Fruit fly (Drosophila melanogaster) whole organism, embryonic: ENCODE measurements around the gene Girdin.
A peak's percentile ranks its signal among the peaks of the same experiment; 100 is the strongest.

ENCODE experiments used
- Aef1 ChIP-seq: fragments of 200-800 bp; sonication (Bioruptor generic); IDR thresholded peaks from 3 replicates; pipeline ENCODE4 v1.3.6; 2022; ENCODE audit warnings: missing biosample characterization, missing genetic modification characterization
- Asciz ChIP-seq: fragments of 200-800 bp; sonication (Bioruptor generic); optimal IDR thresholded peaks from 2 replicates; lab custom pipeline; 2017; ENCODE audit warnings: missing biosample characterization, mild to moderate bottlenecking, missing genetic modification characterization, missing genetic modification reagents
- CG10543 ChIP-seq: fragments of 200-800 bp; sonication (Bioruptor generic); optimal IDR thresholded peaks from 3 replicates; lab custom pipeline; 2017; ENCODE audit warnings: missing biosample characterization, mild to moderate bottlenecking, missing genetic modification characterization, moderate library complexity
- CG12104 ChIP-seq: fragments of 200-800 bp; sonication (Bioruptor generic); optimal IDR thresholded peaks from 3 replicates; lab custom pipeline; 2016; ENCODE audit warnings: missing biosample characterization, missing genetic modification characterization
- CG12155 ChIP-seq: fragments of 200-800 bp; sonication (Bioruptor generic); optimal IDR thresholded peaks from 3 replicates; lab custom pipeline; 2016; ENCODE audit warnings: missing biosample characterization, missing genetic modification characterization
- CG14014 ChIP-seq: fragments of 200-800 bp; sonication (Bioruptor generic); IDR thresholded peaks from 2 replicates; pipeline ENCODE4 v1.3.6; 2022; ENCODE audit warnings: missing biosample characterization, missing genetic modification characterization
- CG14667 ChIP-seq: fragments of 200-800 bp; sonication (Bioruptor generic); IDR thresholded peaks from 2 replicates; pipeline ENCODE4 v1.3.6; 2022; ENCODE audit warnings: missing biosample characterization, missing genetic modification characterization
- CG15696 ChIP-seq: fragments of 200-800 bp; sonication (Bioruptor generic); optimal IDR thresholded peaks from 2 replicates; lab custom pipeline; 2019; ENCODE audit warnings: missing biosample characterization, mild to moderate bottlenecking, missing genetic modification characterization, moderate library complexity
- CG1602 ChIP-seq: fragments of 200-800 bp; sonication (Bioruptor generic); optimal IDR thresholded peaks from 3 replicates; lab custom pipeline; 2016; ENCODE audit warnings: missing biosample characterization, missing genetic modification characterization
- CG1603 ChIP-seq: fragments of 200-800 bp; sonication (Bioruptor generic); optimal IDR thresholded peaks from 2 replicates; lab custom pipeline; 2019; ENCODE audit warnings: missing biosample characterization, mild to moderate bottlenecking, missing genetic modification characterization, moderate library complexity
- CG17568 ChIP-seq: fragments of 200-800 bp; sonication (Bioruptor generic); optimal IDR thresholded peaks from 2 replicates; lab custom pipeline; 2018; ENCODE audit warnings: missing biosample characterization, mild to moderate bottlenecking, missing genetic modification characterization, moderate library complexity
- CG1792 ChIP-seq: fragments of 200-800 bp; sonication (Bioruptor generic); optimal IDR thresholded peaks from 2 replicates; lab custom pipeline; 2016; ENCODE audit warnings: missing biosample characterization, missing genetic modification characterization
- CG2129 ChIP-seq: fragments of 200-800 bp; sonication (Bioruptor generic); IDR thresholded peaks from 2 replicates; pipeline ENCODE4 v1.3.6; 2022; ENCODE audit warnings: missing biosample characterization, missing genetic modification characterization; ENCODE audit not compliant: partially characterized antibody
- CG3065 ChIP-seq: fragments of 200-800 bp; sonication (Bioruptor generic); optimal IDR thresholded peaks from 2 replicates; lab custom pipeline; 2016; ENCODE audit warnings: missing biosample characterization, missing genetic modification characterization
- CG31365 ChIP-seq: fragments of 200-800 bp; sonication (Bioruptor generic); optimal IDR thresholded peaks from 2 replicates; lab custom pipeline; 2018; ENCODE audit warnings: missing biosample characterization, mild to moderate bottlenecking, missing genetic modification characterization
- CG31441 ChIP-seq: fragments of 200-800 bp; sonication (Bioruptor generic); IDR thresholded peaks from 2 replicates; pipeline ENCODE4 v1.3.6; 2022; ENCODE audit warnings: missing biosample characterization, missing genetic modification characterization
- CG34376 ChIP-seq: fragments of 200-800 bp; sonication (Bioruptor generic); optimal IDR thresholded peaks from 2 replicates; lab custom pipeline; 2018; ENCODE audit warnings: missing biosample characterization, mild to moderate bottlenecking, missing genetic modification characterization
- CG4617 ChIP-seq: fragments of 200-800 bp; sonication (Bioruptor generic); optimal IDR thresholded peaks from 3 replicates; lab custom pipeline; 2016; ENCODE audit warnings: missing biosample characterization, missing genetic modification characterization, borderline replicate concordance
- CG4707 ChIP-seq: fragments of 200-800 bp; sonication (Bioruptor generic); optimal IDR thresholded peaks from 2 replicates; lab custom pipeline; 2018; ENCODE audit warnings: missing biosample characterization, mild to moderate bottlenecking, missing genetic modification characterization, moderate library complexity
- CG8089 ChIP-seq: fragments of 200-800 bp; sonication (Bioruptor generic); optimal IDR thresholded peaks from 3 replicates; lab custom pipeline; 2016; ENCODE audit warnings: missing biosample characterization, missing genetic modification characterization
- CG9215 ChIP-seq: fragments of 200-800 bp; sonication (Bioruptor generic); IDR thresholded peaks from 2 replicates; pipeline ENCODE4 v1.3.6; 2022; ENCODE audit warnings: missing biosample characterization, missing genetic modification characterization
- CG9609 ChIP-seq: fragments of 200-800 bp; sonication (Bioruptor generic); optimal IDR thresholded peaks from 3 replicates; lab custom pipeline; 2016; ENCODE audit warnings: missing biosample characterization, missing genetic modification characterization
- Dfd ChIP-seq, 2 experiments: fragments of >200 bp; optimal IDR thresholded peaks; 2 replicates each; lab custom pipeline; 2017; ENCODE audit warnings: missing biosample characterization in 2 of 2, missing genetic modification characterization in 2 of 2
- Dip3 ChIP-seq: fragments of 200-800 bp; sonication (Bioruptor generic); optimal IDR thresholded peaks from 3 replicates; lab custom pipeline; 2016; ENCODE audit warnings: missing biosample characterization, missing genetic modification characterization
- Dref ChIP-seq: fragments of 200-800 bp; sonication (Bioruptor generic); IDR thresholded peaks from 2 replicates; pipeline ENCODE4 v1.3.6; 2022; ENCODE audit warnings: missing biosample characterization, missing genetic modification characterization
- Drgx ChIP-seq: fragments of 200-800 bp; sonication (Bioruptor generic); IDR thresholded peaks from 2 replicates; pipeline ENCODE4 v1.3.6; 2022; ENCODE audit warnings: missing biosample characterization, missing genetic modification characterization
- Elba2 ChIP-seq: fragments of 200-800 bp; sonication (Bioruptor generic); optimal IDR thresholded peaks from 3 replicates; lab custom pipeline; 2016; ENCODE audit warnings: missing biosample characterization, missing genetic modification characterization
- HLH4C ChIP-seq: fragments of 200-800 bp; sonication (Bioruptor generic); IDR thresholded peaks from 3 replicates; pipeline ENCODE4 v1.3.6; 2022; ENCODE audit warnings: missing biosample characterization, missing genetic modification characterization; ENCODE audit not compliant: partially characterized antibody
- Hmx ChIP-seq: fragments of 200-800 bp; sonication (Bioruptor generic); optimal IDR thresholded peaks from 2 replicates; lab custom pipeline; 2016; ENCODE audit warnings: missing biosample characterization, missing genetic modification characterization
- Hr78 ChIP-seq, 2 experiments: fragments of 200-800 bp in 1 of 2; fragments of >200 bp in 1 of 2; sonication (Bioruptor generic) in 1 of 2; optimal IDR thresholded peaks; 2 replicates each; lab custom pipeline; 2017 to 2019; ENCODE audit warnings: missing biosample characterization in 2 of 2, missing genetic modification characterization in 2 of 2, mild to moderate bottlenecking in 1 of 2, moderate library complexity in 1 of 2
- Kr ChIP-seq: fragments of 200-800 bp; sonication (Bioruptor generic); optimal IDR thresholded peaks from 2 replicates; lab custom pipeline; 2017; ENCODE audit warnings: missing biosample characterization, mild to moderate bottlenecking, missing genetic modification characterization
- Myb ChIP-seq: fragments of 200-800 bp; sonication (Bioruptor generic); optimal IDR thresholded peaks from 2 replicates; lab custom pipeline; 2016; ENCODE audit warnings: missing biosample characterization, missing genetic modification characterization
- Oli ChIP-seq: fragments of 200-800 bp; sonication (Bioruptor generic); optimal IDR thresholded peaks from 2 replicates; lab custom pipeline; 2018; ENCODE audit warnings: missing biosample characterization, mild to moderate bottlenecking, missing genetic modification characterization, moderate library complexity
- Spps ChIP-seq: fragments of 200-800 bp; sonication (Bioruptor generic); optimal IDR thresholded peaks from 2 replicates; lab custom pipeline; 2018; ENCODE audit warnings: missing biosample characterization, mild to moderate bottlenecking, missing genetic modification characterization
- Usf ChIP-seq: fragments of 200-800 bp; sonication (Bioruptor generic); optimal IDR thresholded peaks from 2 replicates; lab custom pipeline; 2017; ENCODE audit warnings: missing genotype, missing biosample characterization, missing genetic modification characterization
- bcd ChIP-seq: fragments of 200-800 bp; sonication (Bioruptor generic); optimal IDR thresholded peaks from 2 replicates; lab custom pipeline; 2017; ENCODE audit warnings: missing biosample characterization, mild to moderate bottlenecking, missing genetic modification characterization
- caup ChIP-seq: fragments of 200-800 bp; sonication (Bioruptor generic); optimal IDR thresholded peaks from 3 replicates; lab custom pipeline; 2017; ENCODE audit warnings: missing biosample characterization, mild to moderate bottlenecking, missing genetic modification characterization, moderate library complexity; ENCODE audit not compliant: severe bottlenecking
- eyg ChIP-seq: fragments of 200-800 bp; sonication (Bioruptor generic); optimal IDR thresholded peaks from 3 replicates; lab custom pipeline; 2016; ENCODE audit warnings: missing biosample characterization, missing genetic modification characterization
- gce ChIP-seq: fragments of 200-800 bp; sonication (Bioruptor generic); IDR thresholded peaks from 3 replicates; pipeline ENCODE4 v1.3.6; 2022; ENCODE audit warnings: missing biosample characterization, missing genetic modification characterization
- hb ChIP-seq: fragments of 200-800 bp; sonication (Bioruptor generic); IDR thresholded peaks from 3 replicates; pipeline ENCODE4 v1.3.6; 2022; ENCODE audit warnings: missing biosample characterization, missing genetic modification characterization; ENCODE audit not compliant: partially characterized antibody
- jumu ChIP-seq: fragments of 200-800 bp; sonication (Bioruptor generic); optimal IDR thresholded peaks from 3 replicates; lab custom pipeline; 2016; ENCODE audit warnings: missing biosample characterization, missing genetic modification characterization
- lbe ChIP-seq: fragments of 200-800 bp; sonication (Bioruptor generic); optimal IDR thresholded peaks from 2 replicates; lab custom pipeline; 2016; ENCODE audit warnings: missing biosample characterization, mild to moderate bottlenecking, missing genetic modification characterization
- lmd ChIP-seq: fragments of 200-800 bp; sonication (Bioruptor generic); IDR thresholded peaks from 2 replicates; pipeline ENCODE4 v1.3.6; 2022; ENCODE audit warnings: missing biosample characterization, missing genetic modification characterization
- nerfin-1 ChIP-seq: fragments of 200-800 bp; sonication (Bioruptor generic); optimal IDR thresholded peaks from 3 replicates; lab custom pipeline; 2019; ENCODE audit warnings: missing biosample characterization, mild to moderate bottlenecking, missing genetic modification characterization, moderate library complexity
- nmo ChIP-seq: fragments of 200-800 bp; sonication (Bioruptor generic); optimal IDR thresholded peaks from 2 replicates; lab custom pipeline; 2018; ENCODE audit warnings: missing biosample characterization, mild to moderate bottlenecking, missing genetic modification characterization, moderate library complexity
- sisA ChIP-seq: fragments of 200-800 bp; sonication (Bioruptor generic); IDR thresholded peaks from 2 replicates; pipeline ENCODE4 v1.3.6; 2022; ENCODE audit warnings: missing biosample characterization, missing genetic modification characterization
- sqz ChIP-seq: fragments of 200-800 bp; sonication (Bioruptor generic); optimal IDR thresholded peaks from 3 replicates; lab custom pipeline; 2018; ENCODE audit warnings: missing biosample characterization, mild to moderate bottlenecking, missing genetic modification characterization
- tin ChIP-seq: fragments of 200-800 bp; sonication (Bioruptor generic); optimal IDR thresholded peaks from 3 replicates; lab custom pipeline; 2016; ENCODE audit warnings: missing biosample characterization, missing genetic modification characterization
- tio ChIP-seq: fragments of 200-800 bp; sonication (Bioruptor generic); optimal IDR thresholded peaks from 2 replicates; lab custom pipeline; 2017; ENCODE audit warnings: missing biosample characterization, missing genetic modification characterization, inconsistent platforms
- tup ChIP-seq: fragments of 200-800 bp; sonication (Bioruptor generic); optimal IDR thresholded peaks from 2 replicates; lab custom pipeline; 2016; ENCODE audit warnings: missing biosample characterization, mild to moderate bottlenecking, missing genetic modification characterization, moderate library complexity
- vfl ChIP-seq: fragments of 200-800 bp; sonication (Bioruptor generic); optimal IDR thresholded peaks from 2 replicates; lab custom pipeline; 2016; ENCODE audit warnings: missing biosample characterization, missing genetic modification characterization

Gene Girdin

DNA sequence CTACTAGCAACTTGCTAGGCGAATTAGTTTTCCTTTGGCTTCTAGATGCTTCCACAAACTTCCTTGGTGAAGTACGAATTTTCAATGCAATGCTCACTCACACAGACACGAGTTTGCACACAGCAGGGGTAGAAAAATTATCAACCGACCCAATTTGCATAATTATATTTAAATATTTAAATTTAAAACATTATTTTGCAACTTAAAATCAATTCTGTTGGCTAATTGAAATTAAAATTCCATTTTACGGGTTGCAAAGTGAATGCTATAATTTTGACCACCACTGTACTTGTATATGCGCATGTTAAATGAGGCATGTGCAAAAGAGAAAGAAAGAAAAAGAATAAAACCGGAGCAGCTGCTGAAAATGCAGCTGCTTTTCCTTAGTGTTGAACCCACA, 15.3 kb downstream of the Girdin start (continued):
- no peak for TF ChIP-seq Dfd (GFP tag; optimal IDR thresholded peaks at IDR 0.05; lab: Kevin White, UChicago)
- peak; percentile 96 for TF ChIP-seq CG31441 (GFP tag; lab: Robert Waterston, UW)
- TF ChIP-seq Hmx, result no peak
- peak; percentile 41 for TF ChIP-seq vfl (GFP tag; lab: Kevin White, UChicago)
- TF ChIP-seq hb, result no peak
- TF ChIP-seq CG31365 (tag; lab: Kevin White, UChicago), result peak; percentile 72
- peak; percentile 89 for TF ChIP-seq Spps (tag; lab: Kevin White, UChicago)
- TF ChIP-seq Drgx, result peak; percentile 99
- TF ChIP-seq CG4707 (GFP tag; lab: Kevin White, UChicago), result peak; percentile 87
- TF ChIP-seq CG1603 (tag; lab: Kevin White, UChicago), result peak; percentile 88
- peak; percentile 29 for TF ChIP-seq jumu (GFP tag; lab: Kevin White, UChicago)
- peak; percentile 94 for TF ChIP-seq CG14014 (GFP tag; lab: Robert Waterston, UW)
- TF ChIP-seq Aef1 (GFP tag; lab: Robert Waterston, UW), result peak; percentile 93
- no peak for TF ChIP-seq CG8089 (GFP tag; lab: Kevin White, UChicago)
- TF ChIP-seq CG14667 (GFP tag; lab: Robert Waterston, UW), result peak; percentile 90
- peak; percentile 86 for TF ChIP-seq CG1602 (GFP tag; lab: Kevin White, UChicago)
- TF ChIP-seq Dref (GFP tag; lab: Robert Waterston, UW), result no peak
- TF ChIP-seq lmd (GFP tag; lab: Robert Waterston, UW), result peak; percentile 94
- no peak for TF ChIP-seq CG17568 (GFP tag; lab: Kevin White, UChicago)
- no peak for TF ChIP-seq eyg (GFP tag; lab: Kevin White, UChicago)
- peak; percentile 90 for TF ChIP-seq bcd (GFP tag; lab: Kevin White, UChicago)
- TF ChIP-seq tio (GFP tag; lab: Kevin White, UChicago), result peak; percentile 88
- peak; percentile 96 for TF ChIP-seq nmo (GFP tag; lab: Kevin White, UChicago)
- peak; percentile 91 for TF ChIP-seq sisA (GFP tag; lab: Robert Waterston, UW)
- peak; percentile 94 for TF ChIP-seq Asciz
- peak; percentile 89 for TF ChIP-seq tin
- TF ChIP-seq CG12155 (GFP tag; lab: Kevin White, UChicago), result peak; percentile 84
- peak in 1 of 2 experiments; percentile 70 for TF ChIP-seq Hr78 (GFP tag; optimal IDR thresholded peaks at IDR 0.05; lab: Kevin White, UChicago)
- TF ChIP-seq CG3065 (GFP tag; lab: Kevin White, UChicago), result peak; percentile 63
- TF ChIP-seq CG2129 (GFP tag; lab: Robert Waterston, UW), result no peak
- peak; percentile 13 for TF ChIP-seq CG9609 (GFP tag; lab: Kevin White, UChicago)
- peak; percentile 55 for TF ChIP-seq Elba2 (GFP tag; lab: Kevin White, UChicago)
- TF ChIP-seq CG10543 (GFP tag; lab: Kevin White, UChicago), result peak; percentile 59
- TF ChIP-seq Oli (tag; lab: Kevin White, UChicago), result peak; percentile 93
- peak; percentile 89 for TF ChIP-seq CG12104 (GFP tag; lab: Kevin White, UChicago)
- TF ChIP-seq sqz, result no peak
- TF ChIP-seq Usf (GFP tag; lab: Kevin White, UChicago), result peak; percentile 39
- peak; percentile 94 for TF ChIP-seq lbe
- TF ChIP-seq gce (GFP tag; lab: Robert Waterston, UW), result peak; percentile 86
- no peak for TF ChIP-seq Kr (GFP tag; lab: Kevin White, UChicago)
- peak; percentile 78 for TF ChIP-seq CG9215 (GFP tag; lab: Robert Waterston, UW)
- peak; percentile 61 for TF ChIP-seq CG4617 (GFP tag; lab: Kevin White, UChicago)
- peak; percentile 80 for TF ChIP-seq CG15696 (tag; lab: Kevin White, UChicago)
- TF ChIP-seq Dip3 (GFP tag; lab: Kevin White, UChicago), result peak; percentile 61
- TF ChIP-seq tup (GFP tag; lab: Kevin White, UChicago), result peak; percentile 77
- TF ChIP-seq caup (GFP tag; lab: Kevin White, UChicago), result peak; percentile 94
- TF ChIP-seq nerfin-1 (tag; lab: Kevin White, UChicago), result peak; percentile 82
- no peak for TF ChIP-seq HLH4C
- peak; percentile 32 for TF ChIP-seq Myb (GFP tag; lab: Kevin White, UChicago)
- TF ChIP-seq CG1792 (GFP tag; lab: Kevin White, UChicago), result peak; percentile 50
- peak; percentile 28 for TF ChIP-seq CG34376
